Worm (Caenorhabditis elegans) whole organism, L4/young adult: Measurements from ENCODE around the gene Y54F10AM.8.

Experiments
- dao-5 ChIP-seq: sonication (generic microtip); optimal IDR thresholded peaks from 2 replicates; lab custom pipeline; 2016; ENCODE audit warnings: missing genotype, missing genetic modification characterization, moderate library complexity, missing compliant biosample characterization
- him-1 ChIP-seq: sonication (generic microtip); optimal IDR thresholded peaks from 2 replicates; lab custom pipeline; 2016; ENCODE audit warnings: missing genotype, missing genetic modification reagents, missing genetic modification characterization, missing compliant biosample characterization

DNA sequence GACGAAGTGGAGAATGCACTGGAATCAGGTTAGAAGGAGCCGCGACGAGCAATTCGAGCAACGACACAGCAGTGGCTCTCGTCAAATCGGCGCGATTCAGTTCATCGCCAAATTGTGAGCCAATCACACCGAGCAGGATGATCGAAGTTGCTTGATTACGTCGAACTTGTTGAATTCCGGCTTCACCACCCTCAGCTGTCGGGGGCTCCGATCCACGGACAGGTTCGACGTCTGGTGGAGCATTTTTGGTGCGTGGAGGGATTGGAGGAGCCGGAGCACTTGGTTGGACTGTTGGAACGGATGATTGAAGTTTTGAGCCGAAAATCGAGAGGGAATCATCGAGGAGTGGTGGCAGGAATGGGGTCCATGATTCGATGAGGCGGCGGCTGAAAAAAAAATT, 7.7 kb upstream of the Y54F10AM.8 start:
- no peak for TF ChIP-seq him-1 (tag; lab: Kevin White, UChicago)
- TF ChIP-seq dao-5 (tag; lab: Kevin White, UChicago): no peak
